Worm (Caenorhabditis elegans): ENCODE data around the gene glb-11.

DNA sequence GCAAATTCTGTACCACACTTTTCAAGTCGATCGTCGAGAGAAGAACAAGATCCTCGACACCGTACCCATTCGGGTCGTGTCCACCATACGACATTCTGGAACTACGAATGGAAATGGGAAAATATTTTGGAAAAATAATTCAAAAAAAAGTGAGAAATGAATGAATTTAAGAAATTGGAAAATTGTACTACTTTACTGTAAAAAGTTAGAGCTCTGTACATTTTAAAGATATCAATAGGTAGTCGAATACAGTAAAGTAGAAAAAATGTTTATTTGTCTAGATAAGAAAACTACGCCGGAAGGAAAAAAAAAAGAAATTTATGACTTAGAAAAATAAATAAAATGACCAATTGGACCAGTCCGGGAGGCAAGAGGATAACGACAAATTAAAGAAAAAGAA lies 44.8 kb upstream of the glb-11 start, which contains the start of gene hum-5:
- no peak for TF ChIP-seq aly-2 (tag; optimal IDR thresholded peaks at IDR 0.05)
- TF ChIP-seq nhr-77 (tag; optimal IDR thresholded peaks at IDR 0.05) = no peak
- TF ChIP-seq ceh-82 (tag; optimal IDR thresholded peaks at IDR 0.05) = no peak
- TF ChIP-seq mdl-1 (tag; optimal IDR thresholded peaks at IDR 0.05) = no peak
- no peak for TF ChIP-seq fos-1 (tag; optimal IDR thresholded peaks at IDR 0.05)
- TF ChIP-seq dmd-4 (tag; optimal IDR thresholded peaks at IDR 0.05) = no peak
- TF ChIP-seq gmeb-1 (tag; optimal IDR thresholded peaks at IDR 0.05) = no peak
- TF ChIP-seq lin-39 (tag; optimal IDR thresholded peaks at IDR 0.05) = no peak
